Fruit fly (Drosophila melanogaster): ENCODE results near the gene CG7218.

Gene CG7218

DNA sequence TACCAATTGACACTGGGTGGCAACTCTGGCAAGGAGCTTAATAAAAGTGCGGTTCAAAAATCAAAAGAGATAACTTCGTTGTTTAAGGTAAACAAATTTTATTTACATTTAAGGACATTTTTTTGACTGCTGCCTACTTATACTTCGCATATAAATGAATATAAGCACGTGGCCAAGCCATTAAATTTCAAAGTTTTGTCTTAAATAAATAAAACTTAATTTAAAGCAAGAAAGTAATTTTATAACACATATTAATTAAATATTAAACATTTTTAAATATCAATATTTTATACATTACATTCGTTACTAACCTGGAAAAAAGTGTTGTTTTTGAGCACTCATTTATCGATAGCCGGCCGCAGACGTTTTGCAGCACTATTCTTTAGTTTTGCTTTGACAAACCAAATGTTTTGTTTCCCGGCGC, 24.5 kb upstream of the CG7218 start, which contains the start of the genes CG12321 and MED17 (continued):
- no peak for TF ChIP-seq MESR4 (GFP tag; optimal IDR thresholded peaks at IDR 0.05)
- peak; percentile 50; the same call in 1 of the 2 replicates for TF ChIP-seq Oaz (GFP tag; IDR thresholded peaks at IDR 0.05)
- TF ChIP-seq Dbx (GFP tag; IDR thresholded peaks at IDR 0.05), result peak; percentile 96
- TF ChIP-seq vnd (GFP tag; IDR thresholded peaks at IDR 0.05; ENCODE audit: partially characterized antibody), result no peak
- peak in 1 of 2 experiments; percentile 53 for TF ChIP-seq crp (GFP tag; optimal IDR thresholded peaks at IDR 0.05)
- no peak for TF ChIP-seq CG15479 (GFP tag; optimal IDR thresholded peaks at IDR 0.05)
- peak; percentile 82 for TF ChIP-seq slou (GFP tag; optimal IDR thresholded peaks at IDR 0.05)
- peak; percentile 49; the same call in 1 of the 2 replicates for TF ChIP-seq dan (GFP tag; IDR thresholded peaks at IDR 0.05)
- TF ChIP-seq Kr (GFP tag; optimal IDR thresholded peaks at IDR 0.05), result no peak
- TF ChIP-seq bsh (GFP tag; optimal IDR thresholded peaks at IDR 0.05), result peak in 1 of 2 experiments; percentile 85
- no peak for TF ChIP-seq ham (GFP tag; IDR thresholded peaks at IDR 0.05)
- peak; percentile 84 for TF ChIP-seq unpg (GFP tag; optimal IDR thresholded peaks at IDR 0.05)
- TF ChIP-seq bbx (GFP tag; IDR thresholded peaks at IDR 0.05; ENCODE audit: partially characterized antibody), result no peak
- TF ChIP-seq CG12299 (tag; optimal IDR thresholded peaks at IDR 0.05), result peak; percentile 68
- TF ChIP-seq CG12071 (GFP tag; optimal IDR thresholded peaks at IDR 0.05), result no peak
- peak; percentile 88 for TF ChIP-seq PHDP (tag; optimal IDR thresholded peaks at IDR 0.05)
- peak; percentile 71 for TF ChIP-seq CHES-1-like (GFP tag; optimal IDR thresholded peaks at IDR 0.05)
- TF ChIP-seq seq (GFP tag; IDR thresholded peaks at IDR 0.05), result peak; percentile 75
- TF ChIP-seq chm (GFP tag; IDR thresholded peaks at IDR 0.05), result peak; percentile 79
- peak; percentile 87 for TF ChIP-seq HHEX (GFP tag; optimal IDR thresholded peaks at IDR 0.05)
- peak; percentile 41 for TF ChIP-seq CG10565 (GFP tag; optimal IDR thresholded peaks at IDR 0.05)
- peak; percentile 88 for TF ChIP-seq row (GFP tag; IDR thresholded peaks at IDR 0.05)
- TF ChIP-seq Dfd (GFP tag; optimal IDR thresholded peaks at IDR 0.05), result no peak
- TF ChIP-seq CG13775 (GFP tag; optimal IDR thresholded peaks at IDR 0.05), result peak; percentile 94
- TF ChIP-seq pum (GFP tag; optimal IDR thresholded peaks at IDR 0.05), result peak; percentile 31
- peak; percentile 57 for TF ChIP-seq Spps (tag; optimal IDR thresholded peaks at IDR 0.05)
- peak; percentile 58 for TF ChIP-seq odd (GFP tag; optimal IDR thresholded peaks at IDR 0.05)
- TF ChIP-seq pros (GFP tag; optimal IDR thresholded peaks at IDR 0.05), result no peak
- TF ChIP-seq dimm (GFP tag; IDR thresholded peaks at IDR 0.05), result peak; percentile 54; the same call in 1 of the 2 replicates
- TF ChIP-seq CG18764 (GFP tag; optimal IDR thresholded peaks at IDR 0.05), result peak; percentile 84
- TF ChIP-seq CG12659 (GFP tag; optimal IDR thresholded peaks at IDR 0.05), result peak; percentile 96
- TF ChIP-seq nom (GFP tag; optimal IDR thresholded peaks at IDR 0.05), result peak; percentile 59
- peak; percentile 10 for TF ChIP-seq CG1792 (GFP tag; optimal IDR thresholded peaks at IDR 0.05)
- TF ChIP-seq croc (GFP tag; conservative IDR thresholded peaks at IDR 0.05), result peak; percentile 76
- no peak for TF ChIP-seq Hey (tag; optimal IDR thresholded peaks at IDR 0.05)
- TF ChIP-seq CG11093 (GFP tag; IDR thresholded peaks at IDR 0.05), result peak; percentile 80
- no peak for TF ChIP-seq CG2199 (GFP tag; IDR thresholded peaks at IDR 0.05)
- no peak for TF ChIP-seq Tbp (GFP tag; optimal IDR thresholded peaks at IDR 0.05)
- TF ChIP-seq CG4617 (GFP tag; optimal IDR thresholded peaks at IDR 0.05; ENCODE audit: borderline replicate concordance), result peak; percentile 83
- TF ChIP-seq bowl (GFP tag; IDR thresholded peaks at IDR 0.05), result no peak
- peak; percentile 51 for TF ChIP-seq CG10431 (GFP tag; optimal IDR thresholded peaks at IDR 0.05)
- TF ChIP-seq Lhr (GFP tag; optimal IDR thresholded peaks at IDR 0.05), result peak; percentile 55
- peak; percentile 79 for TF ChIP-seq twi (tag; optimal IDR thresholded peaks at IDR 0.05)
- no peak for TF ChIP-seq CG4282 (GFP tag; optimal IDR thresholded peaks at IDR 0.05)
- TF ChIP-seq abd-A (tag; optimal IDR thresholded peaks at IDR 0.05), result no peak
- peak; percentile 67 for TF ChIP-seq ro (GFP tag; IDR thresholded peaks at IDR 0.05)
- peak; percentile 90 for TF ChIP-seq Aef1 (GFP tag; IDR thresholded peaks at IDR 0.05)
- no peak for TF ChIP-seq Vsx1 (GFP tag; optimal IDR thresholded peaks at IDR 0.05)
- TF ChIP-seq CG4854 (GFP tag; optimal IDR thresholded peaks at IDR 0.05), result peak; percentile 62
- peak; percentile 57; the same call in 1 of the 3 replicates for TF ChIP-seq Optix (GFP tag; IDR thresholded peaks at IDR 0.05)

Measured in whole organism, embryonic.